Worm (Caenorhabditis elegans) whole organism, late embryonic: ENCODE results near the gene cyp-34A5.

Source experiments
- K09A11.1 ChIP-seq: sonication (generic microtip); optimal IDR thresholded peaks from 2 replicates; lab custom pipeline; 2017; ENCODE audit warnings: antibody characterized with exemption, mild to moderate bottlenecking, missing genetic modification characterization, missing compliant biosample characterization; ENCODE audit not compliant: insufficient read depth
- ceh-24 ChIP-seq: sonication (generic microtip); optimal IDR thresholded peaks from 2 replicates; lab custom pipeline; 2016; ENCODE audit warnings: mild to moderate bottlenecking, missing genetic modification characterization, missing compliant biosample characterization
- dve-1 ChIP-seq: sonication (generic microtip); optimal IDR thresholded peaks from 2 replicates; lab custom pipeline; 2017; ENCODE audit warnings: antibody characterized with exemption, mild to moderate bottlenecking, missing genetic modification characterization, missing compliant biosample characterization
- elt-2 ChIP-seq: sonication (generic microtip); optimal IDR thresholded peaks from 2 replicates; lab custom pipeline; 2016; ENCODE audit warnings: missing genetic modification reagents, missing genetic modification characterization, missing compliant biosample characterization
- ets-4 ChIP-seq: sonication (generic microtip); optimal IDR thresholded peaks from 2 replicates; lab custom pipeline; 2016; ENCODE audit warnings: missing genetic modification characterization, missing compliant biosample characterization
- gmeb-2 ChIP-seq: sonication (generic microtip); optimal IDR thresholded peaks from 2 replicates; lab custom pipeline; 2016; ENCODE audit warnings: missing genetic modification characterization, inconsistent platforms, missing compliant biosample characterization
- hlh-13 ChIP-seq: fragments of 200-800 bp; sonication (Bioruptor generic); optimal IDR thresholded peaks from 2 replicates; lab custom pipeline; 2018; ENCODE audit warnings: mild to moderate bottlenecking, missing genetic modification characterization, missing compliant biosample characterization
- hlh-15 ChIP-seq: sonication (generic microtip); optimal IDR thresholded peaks from 2 replicates; lab custom pipeline; 2016; ENCODE audit warnings: missing genetic modification characterization, missing compliant biosample characterization
- hlh-6 ChIP-seq: sonication (generic microtip); optimal IDR thresholded peaks from 2 replicates; lab custom pipeline; 2016; ENCODE audit warnings: missing genotype, missing genetic modification characterization, missing compliant biosample characterization
- pha-4 ChIP-seq: fragments of 150-350 bp; optimal IDR thresholded peaks from 2 replicates; lab custom pipeline; 2018; ENCODE audit warnings: missing biosample characterization, missing genetic modification reagents, missing genetic modification characterization
- pqm-1 ChIP-seq: sonication (generic microtip); optimal IDR thresholded peaks from 2 replicates; lab custom pipeline; 2016; ENCODE audit warnings: missing genetic modification characterization, missing compliant biosample characterization
- zip-5 ChIP-seq: sonication (generic microtip); optimal IDR thresholded peaks from 2 replicates; lab custom pipeline; 2016; ENCODE audit warnings: missing genetic modification characterization, missing compliant biosample characterization

ce11 chrV:3979053-3979452 lies 21.5 kb upstream of the cyp-34A5 start, which contains the start of gene nlp-34:
- no peak for TF ChIP-seq elt-2 (tag; lab: Kevin White, UChicago)
- no peak for TF ChIP-seq ets-4
- TF ChIP-seq K09A11.1 (tag; lab: Kevin White, UChicago): no peak
- TF ChIP-seq hlh-6 (tag; lab: Kevin White, UChicago): no peak
- no peak for TF ChIP-seq dve-1 (tag; lab: Kevin White, UChicago)
- TF ChIP-seq gmeb-2 (tag; lab: Kevin White, UChicago): no peak
- TF ChIP-seq hlh-15 (tag; lab: Kevin White, UChicago): no peak
- TF ChIP-seq zip-5: no peak
- TF ChIP-seq ceh-24: no peak
- TF ChIP-seq pqm-1: no peak
- TF ChIP-seq pha-4: no peak
- no peak for TF ChIP-seq hlh-13 (GFP tag; lab: Kevin White, UChicago)
